Worm (Caenorhabditis elegans): Measurements from ENCODE around the gene irld-34.

Gene irld-34

DNA sequence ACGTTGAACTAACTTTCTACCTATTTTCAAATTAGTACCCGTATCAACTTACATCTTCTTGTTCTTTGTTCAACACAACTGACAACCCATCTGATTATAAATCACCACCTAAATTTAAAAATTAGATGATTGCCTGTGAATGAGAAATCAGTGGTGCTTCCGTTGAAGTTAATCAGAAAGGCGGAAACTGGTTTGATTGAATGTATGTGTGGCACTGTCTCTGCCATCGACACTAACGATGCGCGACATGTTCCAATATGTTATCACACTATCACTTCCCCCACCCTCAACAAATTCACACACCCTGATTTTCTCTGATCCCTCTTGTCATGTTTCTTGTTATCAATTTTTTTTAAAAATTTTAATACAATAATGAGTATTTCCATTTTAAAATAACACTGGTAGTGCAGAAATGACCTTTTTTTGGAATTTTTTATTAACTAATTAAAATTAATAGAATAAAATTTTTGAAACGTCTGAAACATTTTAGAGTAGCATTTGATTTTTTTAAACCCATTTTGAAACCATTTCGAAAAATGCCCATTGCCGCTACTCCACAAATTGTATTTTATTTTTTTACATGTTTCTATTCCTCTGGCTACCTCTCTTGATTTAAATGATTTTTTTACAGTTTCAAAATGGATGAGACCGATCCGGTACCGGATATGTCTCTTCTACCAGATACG, 35.8 kb upstream of the irld-34 start, which contains the start of gene ced-11 (continued):
- TF ChIP-seq mep-1 (tag; optimal IDR thresholded peaks at IDR 0.05) (no peak), jun-1 (tag; optimal IDR thresholded peaks at IDR 0.05) (no peak), pag-3 (tag; optimal IDR thresholded peaks at IDR 0.05; ENCODE audit: borderline replicate concordance, insufficient read depth) (peak; percentile 90), hlh-4 (tag; optimal IDR thresholded peaks at IDR 0.05) (no peak), hpl-2 (GFP tag; optimal IDR thresholded peaks at IDR 0.05) (no peak), ces-1 (GFP tag; optimal IDR thresholded peaks at IDR 0.05) (no peak), zag-1 (tag; optimal IDR thresholded peaks at IDR 0.05) (no peak), swsn-7 (tag; optimal IDR thresholded peaks at IDR 0.05) (no peak), F16B12.6 (tag; optimal IDR thresholded peaks at IDR 0.05) (no peak), rnt-1 (tag; optimal IDR thresholded peaks at IDR 0.05) (no peak), nhr-77 (tag; optimal IDR thresholded peaks at IDR 0.05) (no peak), unc-98 (GFP tag; IDR thresholded peaks at IDR 0.05) (no peak), hlh-17 (GFP tag; optimal IDR thresholded peaks at IDR 0.05; ENCODE audit: borderline replicate concordance) (no peak), nhr-76 (tag; optimal IDR thresholded peaks at IDR 0.05) (no peak), lin-35 (GFP tag; optimal IDR thresholded peaks at IDR 0.05) (peak in 1 of 2 experiments; percentile 20), C16A3.4 (tag; optimal IDR thresholded peaks at IDR 0.05) (no peak), unc-86 (tag; optimal IDR thresholded peaks at IDR 0.05) (no peak), fkh-4 (tag; optimal IDR thresholded peaks at IDR 0.05; ENCODE audit: borderline replicate concordance) (no peak), sptf-1 (tag; optimal IDR thresholded peaks at IDR 0.05) (no peak), efl-3 (GFP tag; optimal IDR thresholded peaks at IDR 0.05) (no peak), tbx-2 (tag; optimal IDR thresholded peaks at IDR 0.05) (peak; percentile 49), aly-2 (tag; optimal IDR thresholded peaks at IDR 0.05) (no peak), ceh-8 (GFP tag; optimal IDR thresholded peaks at IDR 0.05) (no peak), lin-14 (GFP tag; optimal IDR thresholded peaks at IDR 0.05) (peak; percentile 71), ceh-90 (tag; optimal IDR thresholded peaks at IDR 0.05) (no peak), elt-3 (tag; optimal IDR thresholded peaks at IDR 0.05) (peak in 5 of 6 experiments; percentile 25 to 81 (median 66)), nhr-19 (GFP tag; conservative IDR thresholded peaks at IDR 0.05) (no peak), fkh-10 (GFP tag; optimal IDR thresholded peaks at IDR 0.05) (no peak), nhr-84 (tag; optimal IDR thresholded peaks at IDR 0.05) (no peak), aha-1 (tag; optimal IDR thresholded peaks at IDR 0.05) (no peak), mef-2 (tag; optimal IDR thresholded peaks at IDR 0.05) (no peak), snu-23 (GFP tag; optimal IDR thresholded peaks at IDR 0.05) (no peak), unc-62 (GFP tag; optimal IDR thresholded peaks at IDR 0.05) (no peak), nhr-12 (tag; optimal IDR thresholded peaks at IDR 0.05) (no peak), elt-2 (tag; optimal IDR thresholded peaks at IDR 0.05) (no peak), unc-130 (tag; optimal IDR thresholded peaks at IDR 0.05) (peak; percentile 37), dpl-1 (GFP tag; optimal IDR thresholded peaks at IDR 0.05) (no peak), alr-1 (tag; optimal IDR thresholded peaks at IDR 0.05; ENCODE audit: borderline replicate concordance) (no peak), isw-1 (GFP tag; IDR thresholded peaks at IDR 0.05) (no peak), ama-1 (optimal IDR thresholded peaks at IDR 0.05) (no peak), snpc-4 (tag; optimal IDR thresholded peaks at IDR 0.05) (no peak), mab-9 (GFP tag; IDR thresholded peaks at IDR 0.05) (no peak), nhr-47 (tag; optimal IDR thresholded peaks at IDR 0.05) (no peak), sox-4 (tag; optimal IDR thresholded peaks at IDR 0.05) (no peak)
